Fruit fly (Drosophila melanogaster) S2 (cell line): ENCODE data around the gene LPCAT.

Experiments
- CG8478 ChIP-seq: fragments of >200 bp; optimal IDR thresholded peaks from 2 replicates; lab custom pipeline; 2018
- CTCF ChIP-seq, 2 experiments: fragments of >200 bp; optimal IDR thresholded peaks; 2 replicates each; lab custom pipeline; 2018

DNA sequence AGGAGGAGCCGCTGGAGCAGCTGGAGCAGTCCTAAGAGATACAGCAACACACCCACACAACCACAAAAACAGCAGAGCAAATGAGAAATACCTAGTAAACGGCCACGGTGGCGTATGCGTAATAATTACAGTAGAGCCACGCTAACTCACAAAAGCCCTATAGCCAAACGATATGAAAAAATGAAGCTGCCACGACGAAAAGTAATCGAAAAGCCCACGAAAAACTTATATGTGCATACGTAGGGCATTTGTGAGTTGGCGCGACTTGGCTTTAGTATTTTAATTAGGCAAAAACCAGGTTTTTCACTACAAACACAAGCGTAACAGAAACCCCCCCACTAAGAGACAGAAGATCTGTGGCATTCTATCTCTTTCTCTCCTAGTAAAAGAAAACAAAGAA, 8.1 kb upstream of the LPCAT start:
- TF ChIP-seq CTCF (optimal IDR thresholded peaks at IDR 0.05; lab: Kevin White, UChicago) (no peak), CG8478 (lab: Kevin White, UChicago) (no peak)
